Fruit fly (Drosophila melanogaster) whole organism, prepupa: Measurements from ENCODE around the gene Ppcs.
A peak's percentile ranks its signal among the peaks of the same experiment; 100 is the strongest.

Source experiments
- CG10631 ChIP-seq: fragments of 200-800 bp; sonication (Bioruptor generic); optimal IDR thresholded peaks from 2 replicates; lab custom pipeline; 2016; ENCODE audit warnings: missing biosample characterization, missing genetic modification characterization
- CG11762 ChIP-seq: fragments of 200-800 bp; sonication (Bioruptor generic); optimal IDR thresholded peaks from 3 replicates; lab custom pipeline; 2016; ENCODE audit warnings: missing biosample characterization, missing genetic modification characterization; ENCODE audit not compliant: insufficient read depth
- CG11902 ChIP-seq: fragments of 200-800 bp; sonication (Bioruptor generic); optimal IDR thresholded peaks from 3 replicates; lab custom pipeline; 2016; ENCODE audit warnings: missing biosample characterization, missing genetic modification characterization
- CG15336 ChIP-seq: fragments of 200-800 bp; sonication (Bioruptor generic); IDR thresholded peaks from 2 replicates; pipeline ENCODE4 v1.3.6; 2022; ENCODE audit warnings: missing biosample characterization, missing genetic modification characterization
- CG1621 ChIP-seq: fragments of 200-800 bp; sonication (Bioruptor generic); optimal IDR thresholded peaks from 3 replicates; lab custom pipeline; 2018; ENCODE audit warnings: missing biosample characterization, mild to moderate bottlenecking, missing genetic modification characterization
- CG3032 ChIP-seq: fragments of 200-800 bp; optimal IDR thresholded peaks from 2 replicates; lab custom pipeline; 2019; ENCODE audit warnings: missing biosample characterization, mild to moderate bottlenecking, missing genetic modification characterization, moderate library complexity
- CG31627 ChIP-seq: fragments of 200-800 bp; sonication (Bioruptor generic); optimal IDR thresholded peaks from 3 replicates; lab custom pipeline; 2016; ENCODE audit warnings: missing biosample characterization, missing genetic modification characterization
- CG32006 ChIP-seq: fragments of 200-800 bp; sonication (Bioruptor generic); optimal IDR thresholded peaks from 3 replicates; lab custom pipeline; 2017; ENCODE audit warnings: missing biosample characterization, mild to moderate bottlenecking, missing genetic modification characterization
- CG34406 ChIP-seq: fragments of 200-800 bp; sonication (Bioruptor generic); optimal IDR thresholded peaks from 3 replicates; lab custom pipeline; 2016; ENCODE audit warnings: missing biosample characterization, missing genetic modification characterization
- CG3919 ChIP-seq: fragments of 200-800 bp; sonication (Bioruptor generic); optimal IDR thresholded peaks from 3 replicates; lab custom pipeline; 2016; ENCODE audit warnings: missing biosample characterization, missing genetic modification characterization
- CG6808 ChIP-seq: fragments of 200-800 bp; sonication (Bioruptor generic); optimal IDR thresholded peaks from 3 replicates; lab custom pipeline; 2017; ENCODE audit warnings: missing biosample characterization, missing genetic modification characterization, mild to moderate bottlenecking, moderate library complexity, missing genetic modification reagents
- CG7368 ChIP-seq: fragments of 200-800 bp; sonication (Bioruptor generic); optimal IDR thresholded peaks from 3 replicates; lab custom pipeline; 2016; ENCODE audit warnings: missing biosample characterization, missing genetic modification characterization
- CG8119 ChIP-seq: fragments of 200-800 bp; sonication (Bioruptor generic); IDR thresholded peaks from 3 replicates; pipeline ENCODE4 v1.3.6; 2022; ENCODE audit warnings: missing biosample characterization, missing genetic modification characterization
- CG9139 ChIP-seq: fragments of 200-800 bp; sonication (Bioruptor generic); optimal IDR thresholded peaks from 3 replicates; lab custom pipeline; 2017; ENCODE audit warnings: missing biosample characterization, mild to moderate bottlenecking, missing genetic modification characterization
- Eip78C ChIP-seq: fragments of 200-800 bp; sonication (Bioruptor generic); peaks from one replicate; lab custom pipeline; 2016; ENCODE audit warnings: missing biosample characterization, missing genetic modification characterization
- Eip93F ChIP-seq: fragments of 200-800 bp; sonication (Bioruptor generic); optimal IDR thresholded peaks from 2 replicates; lab custom pipeline; 2016; ENCODE audit warnings: missing biosample characterization, mild to moderate bottlenecking, missing genetic modification characterization
- Gug ChIP-seq: fragments of 200-800 bp; sonication (Bioruptor generic); IDR thresholded peaks from 2 replicates; pipeline ENCODE4 v1.3.6; 2022; ENCODE audit warnings: missing biosample characterization, missing genetic modification characterization
- Hr39 ChIP-seq: fragments of 200-800 bp; sonication (Bioruptor generic); optimal IDR thresholded peaks from 2 replicates; lab custom pipeline; 2016; ENCODE audit warnings: missing biosample characterization, missing genetic modification characterization
- Hr4 ChIP-seq: fragments of 200-800 bp; sonication (Bioruptor generic); optimal IDR thresholded peaks from 3 replicates; lab custom pipeline; 2016; ENCODE audit warnings: missing biosample characterization, missing genetic modification characterization
- OdsH ChIP-seq: fragments of 200-800 bp; sonication (Bioruptor generic); optimal IDR thresholded peaks from 3 replicates; lab custom pipeline; 2016; ENCODE audit warnings: missing biosample characterization, missing genetic modification characterization
- Sox15 ChIP-seq: fragments of 200-800 bp; sonication (Bioruptor generic); optimal IDR thresholded peaks from 3 replicates; lab custom pipeline; 2016; ENCODE audit warnings: missing biosample characterization, missing genetic modification characterization
- achi ChIP-seq: fragments of 200-800 bp; sonication (Bioruptor generic); optimal IDR thresholded peaks from 3 replicates; lab custom pipeline; 2016; ENCODE audit warnings: missing biosample characterization, missing genetic modification characterization
- cyc ChIP-seq: fragments of 200-800 bp; sonication (Bioruptor generic); optimal IDR thresholded peaks from 3 replicates; lab custom pipeline; 2016; ENCODE audit warnings: missing biosample characterization, missing genetic modification characterization
- dsx ChIP-seq: fragments of 200-800 bp; optimal IDR thresholded peaks from 3 replicates; lab custom pipeline; 2019; ENCODE audit warnings: missing biosample characterization, mild to moderate bottlenecking, missing genetic modification characterization, moderate library complexity; ENCODE audit not compliant: poor library complexity, severe bottlenecking
- eg ChIP-seq: fragments of 200-800 bp; sonication (Bioruptor generic); IDR thresholded peaks from 3 replicates; pipeline ENCODE4 v1.3.6; 2022; ENCODE audit warnings: missing biosample characterization, missing genetic modification characterization
- esn ChIP-seq: fragments of 200-800 bp; sonication (Bioruptor generic); optimal IDR thresholded peaks from 2 replicates; lab custom pipeline; 2016; ENCODE audit warnings: missing biosample characterization, mild to moderate bottlenecking, missing genetic modification characterization, moderate library complexity
- fd59A ChIP-seq: fragments of 200-800 bp; sonication (Bioruptor generic); optimal IDR thresholded peaks from 2 replicates; lab custom pipeline; 2017; ENCODE audit warnings: missing biosample characterization, mild to moderate bottlenecking, missing genetic modification characterization, missing genetic modification reagents
- fd85E ChIP-seq: fragments of 200-800 bp; sonication (Bioruptor generic); optimal IDR thresholded peaks from 3 replicates; lab custom pipeline; 2016; ENCODE audit warnings: missing biosample characterization, missing genetic modification characterization
- fkh ChIP-seq: fragments of 200-800 bp; sonication (Bioruptor generic); optimal IDR thresholded peaks from 3 replicates; lab custom pipeline; 2017; ENCODE audit warnings: missing biosample characterization, mild to moderate bottlenecking, missing genetic modification characterization, moderate library complexity
- lz ChIP-seq: fragments of 200-800 bp; sonication (Bioruptor generic); optimal IDR thresholded peaks from 3 replicates; lab custom pipeline; 2016; ENCODE audit warnings: missing biosample characterization, missing genetic modification characterization
- net ChIP-seq: fragments of 200-800 bp; sonication (Bioruptor generic); optimal IDR thresholded peaks from 3 replicates; lab custom pipeline; 2016; ENCODE audit warnings: missing biosample characterization, missing genetic modification characterization
- spab ChIP-seq: fragments of 200-800 bp; sonication (Bioruptor generic); optimal IDR thresholded peaks from 2 replicates; lab custom pipeline; 2017; ENCODE audit warnings: missing biosample characterization, mild to moderate bottlenecking, missing genetic modification characterization, missing genetic modification reagents
- ss ChIP-seq, 2 experiments: fragments of 200-800 bp; sonication (Bioruptor generic); optimal IDR thresholded peaks; 2 replicates in 1 of 2; 3 replicates in 1 of 2; lab custom pipeline; 2017 to 2018; ENCODE audit warnings: mild to moderate bottlenecking in 2 of 2, missing biosample characterization in 2 of 2, missing genetic modification characterization in 2 of 2, moderate library complexity in 1 of 2
- svp ChIP-seq: fragments of 200-800 bp; sonication (Bioruptor generic); peaks from one replicate; lab custom pipeline; 2016; ENCODE audit warnings: missing biosample characterization, missing genetic modification characterization
- topi ChIP-seq: fragments of 200-800 bp; sonication (Bioruptor generic); optimal IDR thresholded peaks from 3 replicates; lab custom pipeline; 2016; ENCODE audit warnings: missing biosample characterization, missing genetic modification characterization

Gene Ppcs

DNA sequence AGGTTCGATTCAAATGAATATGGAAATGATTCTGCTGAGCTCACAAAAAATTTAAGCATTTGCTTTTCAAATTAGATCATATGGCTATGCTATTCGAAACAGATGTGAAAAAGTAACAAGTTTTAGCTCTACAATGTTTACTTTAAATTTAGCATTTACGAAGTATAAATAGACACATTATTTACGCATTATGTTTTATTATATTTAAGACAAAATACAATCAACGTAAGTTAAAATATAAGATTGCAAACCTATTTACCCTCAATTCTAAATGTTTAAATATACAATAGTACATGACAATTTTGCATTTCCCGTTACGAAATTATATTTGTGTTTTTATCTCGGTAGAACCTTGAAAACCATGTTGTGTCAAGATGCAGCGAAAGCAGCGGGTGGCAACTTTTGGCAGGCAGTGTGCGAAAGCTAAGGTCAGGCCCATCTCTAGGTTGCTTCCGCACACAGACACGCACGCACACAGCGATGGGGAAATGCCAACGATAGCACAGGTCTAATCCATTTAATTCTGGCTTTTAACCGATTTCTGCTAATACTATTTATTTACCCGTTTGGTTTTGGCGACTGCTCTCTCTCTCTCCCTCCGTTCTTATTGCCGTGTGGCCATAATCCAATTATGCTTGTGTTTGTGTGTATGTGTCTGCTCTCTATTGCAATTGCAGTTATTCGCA is 54.4 kb downstream of the Ppcs start (continued):
- TF ChIP-seq lz (GFP tag; lab: Kevin White, UChicago) (no peak), net (GFP tag; lab: Kevin White, UChicago) (peak; percentile 8), Eip78C (GFP tag; lab: Kevin White, UChicago) (peak; percentile 62), CG11902 (no peak), eg (GFP tag; lab: Robert Waterston, UW) (no peak), svp (GFP tag; lab: Kevin White, UChicago) (peak; percentile 83), CG6808 (GFP tag; lab: Kevin White, UChicago) (peak; percentile 13), ss (GFP tag; optimal IDR thresholded peaks at IDR 0.05; lab: Kevin White, UChicago) (no peak)

DNA sequence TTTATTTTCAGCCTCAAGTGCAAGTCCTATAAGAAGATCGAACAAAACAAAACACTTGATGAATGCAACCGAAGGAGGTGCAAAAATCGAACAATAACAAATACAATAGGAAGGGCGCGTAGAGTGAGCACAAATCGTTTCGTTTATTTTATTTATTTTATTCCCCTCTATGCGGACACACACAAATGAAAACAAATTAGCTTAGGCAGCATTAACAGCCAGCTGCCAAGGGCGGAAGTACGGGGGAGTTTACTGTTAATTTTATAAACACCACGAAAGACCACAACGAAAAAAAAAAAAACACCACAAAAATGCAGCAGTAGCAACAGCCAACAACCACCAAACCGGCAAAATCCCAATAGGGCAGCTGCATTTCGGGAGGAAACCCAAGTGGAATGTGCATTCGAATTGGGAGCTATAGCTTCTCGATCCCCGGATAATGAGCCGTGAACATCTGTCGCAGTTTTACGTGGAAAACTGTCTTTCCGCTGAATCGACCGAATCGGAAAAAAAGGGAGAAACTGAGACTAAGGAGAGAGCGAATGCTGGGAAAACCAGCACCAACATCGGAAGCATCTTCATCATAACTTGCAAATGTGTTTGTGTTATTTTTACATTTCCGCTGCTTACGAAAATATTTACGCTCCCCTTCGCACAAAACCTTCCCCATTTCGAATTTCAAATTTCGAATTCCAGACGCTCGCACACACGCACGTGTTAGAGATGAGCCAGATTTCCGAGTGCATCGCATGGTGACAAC is 55.2 kb downstream of the Ppcs start:
- TF ChIP-seq fd85E (GFP tag; lab: Kevin White, UChicago) (no peak), CG8119 (GFP tag; lab: Robert Waterston, UW) (no peak), CG11902 (no peak), Eip93F (GFP tag; lab: Kevin White, UChicago) (no peak), CG31627 (no peak), topi (no peak), cyc (GFP tag; lab: Kevin White, UChicago) (no peak), CG3919 (GFP tag; lab: Kevin White, UChicago) (no peak), Sox15 (GFP tag; lab: Kevin White, UChicago) (no peak), CG6808 (GFP tag; lab: Kevin White, UChicago) (no peak), CG9139 (GFP tag; lab: Kevin White, UChicago) (no peak), Gug (no peak), CG1621 (tag; lab: Kevin White, UChicago) (no peak), Hr39 (GFP tag; lab: Kevin White, UChicago) (no peak), Eip78C (GFP tag; lab: Kevin White, UChicago) (no peak), CG3032 (tag; lab: Kevin White, UChicago) (no peak), esn (no peak), fkh (GFP tag; lab: Kevin White, UChicago) (no peak)

DNA sequence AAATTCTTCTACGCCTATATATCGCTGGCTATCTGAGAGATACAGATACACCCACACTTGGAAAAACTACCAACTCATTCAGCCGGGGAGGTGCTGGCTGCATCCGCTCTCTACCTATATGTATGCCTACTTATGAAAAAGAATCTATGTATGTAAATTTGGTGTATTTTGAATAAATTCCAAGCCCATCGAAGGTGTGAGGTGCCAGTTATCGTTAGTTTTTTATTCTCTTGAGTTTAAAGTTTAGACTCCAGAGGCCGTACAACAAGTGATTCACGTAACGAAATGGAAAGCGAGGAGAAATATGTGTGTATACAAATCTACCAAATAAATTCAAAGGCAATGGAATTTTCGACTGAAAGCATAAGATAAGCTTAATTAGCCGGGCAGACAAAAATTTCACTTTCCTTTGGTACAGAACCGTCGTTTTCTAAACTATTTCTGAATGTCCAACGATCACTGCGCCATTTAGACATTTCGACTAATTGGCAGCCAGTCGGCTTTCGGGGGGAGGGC is 55.9 kb downstream of the Ppcs start:
- TF ChIP-seq CG11762 (GFP tag; lab: Kevin White, UChicago), result no peak
- TF ChIP-seq CG9139 (GFP tag; lab: Kevin White, UChicago), result no peak
- TF ChIP-seq eg (GFP tag; lab: Robert Waterston, UW), result no peak
- TF ChIP-seq CG34406 (GFP tag; lab: Kevin White, UChicago), result no peak
- no peak for TF ChIP-seq dsx (GFP tag; lab: Kevin White, UChicago)
- no peak for TF ChIP-seq OdsH (GFP tag; lab: Kevin White, UChicago)
- no peak for TF ChIP-seq topi
- TF ChIP-seq CG10631 (GFP tag; lab: Kevin White, UChicago), result no peak
- TF ChIP-seq CG7368 (GFP tag; lab: Kevin White, UChicago), result no peak
- TF ChIP-seq lz (GFP tag; lab: Kevin White, UChicago), result no peak
- TF ChIP-seq Hr4 (GFP tag; lab: Kevin White, UChicago), result no peak
- no peak for TF ChIP-seq CG32006 (GFP tag; lab: Kevin White, UChicago)
- no peak for TF ChIP-seq achi (GFP tag; lab: Kevin White, UChicago)
- TF ChIP-seq CG3919 (GFP tag; lab: Kevin White, UChicago), result no peak
- TF ChIP-seq fd59A, result no peak
- no peak for TF ChIP-seq CG15336
- TF ChIP-seq spab (GFP tag; lab: Kevin White, UChicago), result no peak
